Worm (Caenorhabditis elegans): ENCODE results near the gene T22D1.18.

The T22D1.18 gene

ce11 chrIV:6920063-6920462 lies at the start of gene T22D1.18:
Gene T22D1.18 (minus strand): TSS chrIV:6920163.
- TF ChIP-seq hmg-4 (GFP tag; optimal IDR thresholded peaks at IDR 0.05) = no peak
- no peak for TF ChIP-seq hnd-1 (tag; optimal IDR thresholded peaks at IDR 0.05)
- TF ChIP-seq ceh-13 (GFP tag; optimal IDR thresholded peaks at IDR 0.05) = no peak
- TF ChIP-seq ama-1 (optimal IDR thresholded peaks at IDR 0.05) = no peak
- no peak for TF ChIP-seq aly-1 (tag; optimal IDR thresholded peaks at IDR 0.05)
- TF ChIP-seq flt-1 (GFP tag; IDR thresholded peaks at IDR 0.05) = no peak
- no peak for TF ChIP-seq ceh-36 (tag; optimal IDR thresholded peaks at IDR 0.05)
- TF ChIP-seq pes-1 (GFP tag; IDR thresholded peaks at IDR 0.05) = no peak
- TF ChIP-seq tra-4 (tag; optimal IDR thresholded peaks at IDR 0.05) = no peak
- TF ChIP-seq ets-7 (tag; optimal IDR thresholded peaks at IDR 0.05) = no peak
- no peak for TF ChIP-seq tbx-11 (GFP tag; IDR thresholded peaks at IDR 0.05)
- TF ChIP-seq sea-1 (GFP tag; conservative IDR thresholded peaks at IDR 0.05) = no peak
- TF ChIP-seq scrt-1 (GFP tag; IDR thresholded peaks at IDR 0.05) = no peak
- no peak for TF ChIP-seq B0310.2 (tag; optimal IDR thresholded peaks at IDR 0.05)

- TF ChIP-seq F13C5.2 (tag; optimal IDR thresholded peaks at IDR 0.05) = no peak
- no peak for TF ChIP-seq scrt-1 (GFP tag; IDR thresholded peaks at IDR 0.05)
- no peak for TF ChIP-seq hmbx-1 (tag; optimal IDR thresholded peaks at IDR 0.05)
- TF ChIP-seq tbx-11 (GFP tag; IDR thresholded peaks at IDR 0.05) = no peak
- TF ChIP-seq B0310.2 (tag; optimal IDR thresholded peaks at IDR 0.05) = no peak
- no peak for TF ChIP-seq ceh-36 (tag; optimal IDR thresholded peaks at IDR 0.05)
Measured at ce11 chrIV:6965192-6965591, 45.2 kb upstream of the T22D1.18 start, which contains the start of gene ZK381.2. Gene ZK381.2 (plus strand): TSS chrIV:6965492.

ce11 chrIV:6964508-6964907 lies 44.5 kb upstream of the T22D1.18 start, which contains the start of gene B0478.3:
Gene B0478.3 (minus strand): TSS chrIV:6964608.
- TF ChIP-seq ceh-13 (GFP tag; optimal IDR thresholded peaks at IDR 0.05) = no peak
- TF ChIP-seq hmg-4 (GFP tag; optimal IDR thresholded peaks at IDR 0.05) = no peak

- no peak for TF ChIP-seq sea-1 (GFP tag; conservative IDR thresholded peaks at IDR 0.05)
- TF ChIP-seq B0310.2 (tag; optimal IDR thresholded peaks at IDR 0.05) = no peak
- no peak for TF ChIP-seq F13C5.2 (tag; optimal IDR thresholded peaks at IDR 0.05)
- TF ChIP-seq ceh-13 (GFP tag; optimal IDR thresholded peaks at IDR 0.05) = no peak
- TF ChIP-seq tbx-37 (GFP tag; conservative IDR thresholded peaks at IDR 0.05) = no peak
- no peak for TF ChIP-seq hmbx-1 (tag; optimal IDR thresholded peaks at IDR 0.05)
- TF ChIP-seq scrt-1 (GFP tag; IDR thresholded peaks at IDR 0.05) = no peak
- TF ChIP-seq hnd-1 (tag; optimal IDR thresholded peaks at IDR 0.05) = no peak
Measured at ce11 chrIV:6959483-6959882, 39.5 kb upstream of the T22D1.18 start.

- TF ChIP-seq scrt-1 (GFP tag; IDR thresholded peaks at IDR 0.05) (no peak), flt-1 (GFP tag; IDR thresholded peaks at IDR 0.05) (no peak), hmg-4 (GFP tag; optimal IDR thresholded peaks at IDR 0.05) (no peak), ets-7 (tag; optimal IDR thresholded peaks at IDR 0.05) (no peak), tbx-37 (GFP tag; conservative IDR thresholded peaks at IDR 0.05) (no peak), tbx-11 (GFP tag; IDR thresholded peaks at IDR 0.05) (no peak), ceh-13 (GFP tag; optimal IDR thresholded peaks at IDR 0.05) (no peak), ama-1 (optimal IDR thresholded peaks at IDR 0.05) (no peak), ceh-36 (tag; optimal IDR thresholded peaks at IDR 0.05) (no peak), pes-1 (GFP tag; IDR thresholded peaks at IDR 0.05) (no peak), tra-4 (tag; optimal IDR thresholded peaks at IDR 0.05) (no peak)
Measured at ce11 chrIV:6958696-6959095, 38.7 kb upstream of the T22D1.18 start.

- no peak for TF ChIP-seq ets-7 (tag; optimal IDR thresholded peaks at IDR 0.05)
- no peak for TF ChIP-seq ama-1 (optimal IDR thresholded peaks at IDR 0.05)
- no peak for TF ChIP-seq ceh-13 (GFP tag; optimal IDR thresholded peaks at IDR 0.05)
Measured at ce11 chrIV:6957341-6957740, 37.4 kb upstream of the T22D1.18 start, which contains the start of gene jnk-1. Gene jnk-1 (plus strand): TSS chrIV:6957641.

ce11 chrIV:6956668-6957067 lies 36.7 kb upstream of the T22D1.18 start:
- TF ChIP-seq hmbx-1 (tag; optimal IDR thresholded peaks at IDR 0.05) (no peak), hnd-1 (tag; optimal IDR thresholded peaks at IDR 0.05) (no peak)

- no peak for TF ChIP-seq ama-1 (optimal IDR thresholded peaks at IDR 0.05)
- TF ChIP-seq sea-1 (GFP tag; conservative IDR thresholded peaks at IDR 0.05) = no peak
- no peak for TF ChIP-seq ets-7 (tag; optimal IDR thresholded peaks at IDR 0.05)
- no peak for TF ChIP-seq pes-1 (GFP tag; IDR thresholded peaks at IDR 0.05)
- TF ChIP-seq flt-1 (GFP tag; IDR thresholded peaks at IDR 0.05) = no peak
- no peak for TF ChIP-seq aly-1 (tag; optimal IDR thresholded peaks at IDR 0.05)
- TF ChIP-seq hmbx-1 (tag; optimal IDR thresholded peaks at IDR 0.05) = no peak
- no peak for TF ChIP-seq ceh-13 (GFP tag; optimal IDR thresholded peaks at IDR 0.05)
- TF ChIP-seq scrt-1 (GFP tag; IDR thresholded peaks at IDR 0.05) = no peak
- no peak for TF ChIP-seq tra-4 (tag; optimal IDR thresholded peaks at IDR 0.05)
Measured at ce11 chrIV:6954682-6955081, 34.7 kb upstream of the T22D1.18 start.

- no peak for TF ChIP-seq tra-4 (tag; optimal IDR thresholded peaks at IDR 0.05)
- no peak for TF ChIP-seq flt-1 (GFP tag; IDR thresholded peaks at IDR 0.05)
- no peak for TF ChIP-seq hmg-4 (GFP tag; optimal IDR thresholded peaks at IDR 0.05)
- TF ChIP-seq F13C5.2 (tag; optimal IDR thresholded peaks at IDR 0.05) = no peak
- TF ChIP-seq sea-1 (GFP tag; conservative IDR thresholded peaks at IDR 0.05) = no peak
- no peak for TF ChIP-seq pes-1 (GFP tag; IDR thresholded peaks at IDR 0.05)
- no peak for TF ChIP-seq ets-7 (tag; optimal IDR thresholded peaks at IDR 0.05)
- no peak for TF ChIP-seq scrt-1 (GFP tag; IDR thresholded peaks at IDR 0.05)
- TF ChIP-seq tbx-11 (GFP tag; IDR thresholded peaks at IDR 0.05) = no peak
- no peak for TF ChIP-seq hnd-1 (tag; optimal IDR thresholded peaks at IDR 0.05)
- TF ChIP-seq aly-1 (tag; optimal IDR thresholded peaks at IDR 0.05) = no peak
- no peak for TF ChIP-seq tbx-37 (GFP tag; conservative IDR thresholded peaks at IDR 0.05)
- no peak for TF ChIP-seq ceh-36 (tag; optimal IDR thresholded peaks at IDR 0.05)
- no peak for TF ChIP-seq hmbx-1 (tag; optimal IDR thresholded peaks at IDR 0.05)
- no peak for TF ChIP-seq ama-1 (optimal IDR thresholded peaks at IDR 0.05)
Measured at ce11 chrIV:6951259-6951658, 31.3 kb upstream of the T22D1.18 start.
